Fruit fly (Drosophila melanogaster) whole organism, embryonic: ENCODE measurements around the gene CG11560.

Experiments used
- Atf6 ChIP-seq: fragments of 200-800 bp; sonication (Bioruptor generic); IDR thresholded peaks from 2 replicates; pipeline ENCODE4 v1.3.6; 2022; ENCODE audit warnings: missing biosample characterization, missing genetic modification characterization
- Bgb ChIP-seq: fragments of 200-800 bp; sonication (Bioruptor generic); IDR thresholded peaks from 2 replicates; pipeline ENCODE4 v1.3.6; 2022; ENCODE audit warnings: missing biosample characterization, missing genetic modification characterization; ENCODE audit not compliant: partially characterized antibody
- Blimp-1 ChIP-seq: fragments of 200-800 bp; sonication (Bioruptor generic); optimal IDR thresholded peaks from 3 replicates; lab custom pipeline; 2018; ENCODE audit warnings: missing biosample characterization, missing genetic modification characterization, mild to moderate bottlenecking, moderate library complexity, missing genetic modification reagents
- CG10979 ChIP-seq: fragments of 200-800 bp; sonication (Bioruptor generic); optimal IDR thresholded peaks from 2 replicates; lab custom pipeline; 2018; ENCODE audit warnings: missing biosample characterization, mild to moderate bottlenecking, missing genetic modification characterization, moderate library complexity
- CG11093 ChIP-seq: fragments of 200-800 bp; sonication (Bioruptor generic); IDR thresholded peaks from 3 replicates; pipeline ENCODE4 v1.3.6; 2022; ENCODE audit warnings: missing biosample characterization, missing genetic modification characterization
- CG11398 ChIP-seq: fragments of 200-800 bp; sonication (Bioruptor generic); optimal IDR thresholded peaks from 2 replicates; lab custom pipeline; 2016; ENCODE audit warnings: missing biosample characterization, missing genetic modification characterization
- CG12219 ChIP-seq: fragments of 200-800 bp; sonication (Bioruptor generic); optimal IDR thresholded peaks from 3 replicates; lab custom pipeline; 2018; ENCODE audit warnings: missing biosample characterization, mild to moderate bottlenecking, missing genetic modification characterization
- CG12299 ChIP-seq: fragments of 200-800 bp; sonication (Bioruptor generic); optimal IDR thresholded peaks from 2 replicates; lab custom pipeline; 2018; ENCODE audit warnings: missing biosample characterization, mild to moderate bottlenecking, missing genetic modification characterization
- CG12744 ChIP-seq: fragments of 200-800 bp; sonication (Bioruptor generic); optimal IDR thresholded peaks from 2 replicates; lab custom pipeline; 2016; ENCODE audit warnings: missing biosample characterization, missing genetic modification characterization
- CG13624 ChIP-seq: fragments of 200-800 bp; sonication (Bioruptor generic); optimal IDR thresholded peaks from 2 replicates; lab custom pipeline; 2016; ENCODE audit warnings: missing biosample characterization, missing genetic modification characterization
- CG16815 ChIP-seq: fragments of 200-800 bp; sonication (Bioruptor generic); optimal IDR thresholded peaks from 3 replicates; lab custom pipeline; 2017; ENCODE audit warnings: missing biosample characterization, mild to moderate bottlenecking, missing genetic modification characterization
- CG16863 ChIP-seq: fragments of 200-800 bp; sonication (Bioruptor generic); optimal IDR thresholded peaks from 3 replicates; lab custom pipeline; 2016; ENCODE audit warnings: missing biosample characterization, missing genetic modification characterization
- CG2129 ChIP-seq: fragments of 200-800 bp; sonication (Bioruptor generic); IDR thresholded peaks from 2 replicates; pipeline ENCODE4 v1.3.6; 2022; ENCODE audit warnings: missing biosample characterization, missing genetic modification characterization; ENCODE audit not compliant: partially characterized antibody
- CG2712 ChIP-seq: fragments of 200-800 bp; optimal IDR thresholded peaks from 3 replicates; lab custom pipeline; 2019; ENCODE audit warnings: missing biosample characterization, mild to moderate bottlenecking, missing genetic modification characterization, moderate library complexity
- CG2875 ChIP-seq: fragments of 200-800 bp; sonication (Bioruptor generic); optimal IDR thresholded peaks from 2 replicates; lab custom pipeline; 2017; ENCODE audit warnings: missing biosample characterization, mild to moderate bottlenecking, missing genetic modification characterization, missing genetic modification reagents
- CG2889 ChIP-seq: fragments of 200-800 bp; sonication (Bioruptor generic); IDR thresholded peaks from 3 replicates; pipeline ENCODE4 v1.3.6; 2022; ENCODE audit warnings: missing biosample characterization, missing genetic modification characterization
- CG32532 ChIP-seq: fragments of 200-800 bp; sonication (Bioruptor generic); IDR thresholded peaks from 2 replicates; pipeline ENCODE4 v1.3.6; 2022; ENCODE audit warnings: missing biosample characterization, missing genetic modification characterization
- CG3995 ChIP-seq: fragments of 200-800 bp; sonication (Bioruptor generic); optimal IDR thresholded peaks from 3 replicates; lab custom pipeline; 2016; ENCODE audit warnings: missing biosample characterization, missing genetic modification characterization
- CG4360 ChIP-seq: fragments of 200-800 bp; sonication (Bioruptor generic); IDR thresholded peaks from 2 replicates; pipeline ENCODE4 v1.3.6; 2022; ENCODE audit warnings: missing biosample characterization, missing genetic modification characterization
- CG6765 ChIP-seq: fragments of 200-800 bp; sonication (Bioruptor generic); optimal IDR thresholded peaks from 3 replicates; lab custom pipeline; 2017; ENCODE audit warnings: missing biosample characterization, mild to moderate bottlenecking, missing genetic modification characterization
- CG7745 ChIP-seq: fragments of 200-800 bp; sonication (Bioruptor generic); optimal IDR thresholded peaks from 2 replicates; lab custom pipeline; 2018; ENCODE audit warnings: missing biosample characterization, mild to moderate bottlenecking, missing genetic modification characterization, moderate library complexity
- CG9932 ChIP-seq: fragments of 200-800 bp; sonication (Bioruptor generic); IDR thresholded peaks from 2 replicates; pipeline ENCODE4 v1.3.6; 2022; ENCODE audit warnings: missing biosample characterization, missing genetic modification characterization
- Chrac-16 ChIP-seq: fragments of 200-800 bp; sonication (Bioruptor generic); optimal IDR thresholded peaks from 3 replicates; lab custom pipeline; 2016; ENCODE audit warnings: missing biosample characterization, missing genetic modification characterization
- CkIIα-i1 ChIP-seq: fragments of 200-800 bp; sonication (Bioruptor generic); IDR thresholded peaks from 2 replicates; pipeline ENCODE4 v1.3.6; 2022; ENCODE audit warnings: missing biosample characterization, missing genetic modification characterization
- Dbx ChIP-seq: fragments of 200-800 bp; sonication (Bioruptor generic); IDR thresholded peaks from 3 replicates; pipeline ENCODE4 v1.3.6; 2022; ENCODE audit warnings: missing biosample characterization, missing genetic modification characterization
- Dip2 ChIP-seq: fragments of 200-800 bp; sonication (Bioruptor generic); IDR thresholded peaks from 2 replicates; pipeline ENCODE4 v1.3.6; 2022; ENCODE audit warnings: missing biosample characterization, missing genetic modification characterization
- Dref ChIP-seq: fragments of 200-800 bp; sonication (Bioruptor generic); IDR thresholded peaks from 2 replicates; pipeline ENCODE4 v1.3.6; 2022; ENCODE audit warnings: missing biosample characterization, missing genetic modification characterization
- Fer2 ChIP-seq: fragments of 200-800 bp; sonication (Bioruptor generic); optimal IDR thresholded peaks from 2 replicates; lab custom pipeline; 2018; ENCODE audit warnings: missing biosample characterization, mild to moderate bottlenecking, missing genetic modification characterization, moderate library complexity
- GATAe ChIP-seq: fragments of 200-800 bp; sonication (Bioruptor generic); conservative IDR thresholded peaks from 2 replicates; pipeline ENCODE4 v1.3.6; 2022; ENCODE audit warnings: missing biosample characterization, missing genetic modification characterization
- HHEX ChIP-seq: fragments of 200-800 bp; sonication (Bioruptor generic); optimal IDR thresholded peaks from 3 replicates; lab custom pipeline; 2017; ENCODE audit warnings: missing biosample characterization, mild to moderate bottlenecking, missing genetic modification characterization, missing genetic modification reagents
- Med ChIP-seq: fragments of 200-800 bp; sonication (Bioruptor generic); peaks from one replicate; lab custom pipeline; 2016; ENCODE audit warnings: missing biosample characterization, missing genetic modification characterization, mild to moderate bottlenecking, inconsistent platforms, moderate library complexity
- Nf-YC ChIP-seq: fragments of 200-800 bp; optimal IDR thresholded peaks from 3 replicates; lab custom pipeline; 2019; ENCODE audit warnings: missing biosample characterization, mild to moderate bottlenecking, missing genetic modification characterization, moderate library complexity
- Pdp1 ChIP-seq, 2 experiments: fragments of 200-800 bp; sonication (Bioruptor generic); optimal IDR thresholded peaks; 3 replicates each; lab custom pipeline; 2016; ENCODE audit warnings: missing biosample characterization in 2 of 2, missing genetic modification characterization in 2 of 2, mild to moderate bottlenecking in 1 of 2, moderate library complexity in 1 of 2
- Poxn ChIP-seq: fragments of 200-800 bp; sonication (Bioruptor generic); IDR thresholded peaks from 2 replicates; pipeline ENCODE4 v1.3.6; 2022; ENCODE audit warnings: missing biosample characterization, missing genetic modification characterization
- Sox100B ChIP-seq: fragments of 200-800 bp; sonication (Bioruptor generic); optimal IDR thresholded peaks from 3 replicates; lab custom pipeline; 2018; ENCODE audit warnings: missing biosample characterization, mild to moderate bottlenecking, missing genetic modification characterization
- caup ChIP-seq: fragments of 200-800 bp; sonication (Bioruptor generic); optimal IDR thresholded peaks from 3 replicates; lab custom pipeline; 2017; ENCODE audit warnings: missing biosample characterization, mild to moderate bottlenecking, missing genetic modification characterization, moderate library complexity; ENCODE audit not compliant: severe bottlenecking
- chinmo ChIP-seq: fragments of 200-800 bp; sonication (Bioruptor generic); IDR thresholded peaks from 4 replicates; pipeline ENCODE4 v1.3.6; 2022; ENCODE audit warnings: missing biosample characterization, missing genetic modification characterization; ENCODE audit not compliant: partially characterized antibody
- ci ChIP-seq: fragments of 200-800 bp; sonication (Bioruptor generic); IDR thresholded peaks from 3 replicates; pipeline ENCODE4 v1.3.6; 2022; ENCODE audit warnings: missing biosample characterization, missing genetic modification characterization
- crp ChIP-seq, 2 experiments: fragments of 200-800 bp; sonication (Bioruptor generic); optimal IDR thresholded peaks; 2 replicates in 1 of 2; 3 replicates in 1 of 2; lab custom pipeline; 2017; ENCODE audit warnings: missing biosample characterization in 2 of 2, missing genetic modification characterization in 2 of 2, mild to moderate bottlenecking in 1 of 2, moderate library complexity in 1 of 2
- dmrt11E ChIP-seq: fragments of 200-800 bp; sonication (Bioruptor generic); optimal IDR thresholded peaks from 3 replicates; lab custom pipeline; 2018; ENCODE audit warnings: missing biosample characterization, mild to moderate bottlenecking, missing genetic modification characterization, moderate library complexity
- dmrt99B ChIP-seq: fragments of 200-800 bp; sonication (Bioruptor generic); optimal IDR thresholded peaks from 2 replicates; lab custom pipeline; 2018; ENCODE audit warnings: missing biosample characterization, mild to moderate bottlenecking, missing genetic modification characterization, moderate library complexity
- jumu ChIP-seq: fragments of 200-800 bp; sonication (Bioruptor generic); optimal IDR thresholded peaks from 3 replicates; lab custom pipeline; 2016; ENCODE audit warnings: missing biosample characterization, missing genetic modification characterization
- nau ChIP-seq: fragments of 200-800 bp; sonication (Bioruptor generic); optimal IDR thresholded peaks from 3 replicates; lab custom pipeline; 2017; ENCODE audit warnings: missing biosample characterization, mild to moderate bottlenecking, missing genetic modification characterization, missing genetic modification reagents
- nmo ChIP-seq: fragments of 200-800 bp; sonication (Bioruptor generic); optimal IDR thresholded peaks from 2 replicates; lab custom pipeline; 2018; ENCODE audit warnings: missing biosample characterization, mild to moderate bottlenecking, missing genetic modification characterization, moderate library complexity
- pan ChIP-seq, 4 experiments: fragments of >200 bp in 3 of 4; fragments of 200-800 bp in 1 of 4; sonication (Bioruptor generic) in 1 of 4; optimal IDR thresholded peaks in 3 of 4; IDR thresholded peaks in 1 of 4; 2 replicates each; pipeline versions ENCODE4 v1.3.6 to Lab custom; 2017 to 2022; ENCODE audit warnings: missing biosample characterization in 2 of 4, missing genetic modification characterization in 2 of 4, mixed read lengths in 1 of 4
- so ChIP-seq: fragments of 200-800 bp; sonication (Bioruptor generic); IDR thresholded peaks from 3 replicates; pipeline ENCODE4 v1.3.6; 2022; ENCODE audit warnings: missing biosample characterization, missing genetic modification characterization
- trh ChIP-seq: fragments of 200-800 bp; sonication (Bioruptor generic); optimal IDR thresholded peaks from 2 replicates; lab custom pipeline; 2016; ENCODE audit warnings: missing biosample characterization, missing genetic modification characterization

The CG11560 gene

DNA sequence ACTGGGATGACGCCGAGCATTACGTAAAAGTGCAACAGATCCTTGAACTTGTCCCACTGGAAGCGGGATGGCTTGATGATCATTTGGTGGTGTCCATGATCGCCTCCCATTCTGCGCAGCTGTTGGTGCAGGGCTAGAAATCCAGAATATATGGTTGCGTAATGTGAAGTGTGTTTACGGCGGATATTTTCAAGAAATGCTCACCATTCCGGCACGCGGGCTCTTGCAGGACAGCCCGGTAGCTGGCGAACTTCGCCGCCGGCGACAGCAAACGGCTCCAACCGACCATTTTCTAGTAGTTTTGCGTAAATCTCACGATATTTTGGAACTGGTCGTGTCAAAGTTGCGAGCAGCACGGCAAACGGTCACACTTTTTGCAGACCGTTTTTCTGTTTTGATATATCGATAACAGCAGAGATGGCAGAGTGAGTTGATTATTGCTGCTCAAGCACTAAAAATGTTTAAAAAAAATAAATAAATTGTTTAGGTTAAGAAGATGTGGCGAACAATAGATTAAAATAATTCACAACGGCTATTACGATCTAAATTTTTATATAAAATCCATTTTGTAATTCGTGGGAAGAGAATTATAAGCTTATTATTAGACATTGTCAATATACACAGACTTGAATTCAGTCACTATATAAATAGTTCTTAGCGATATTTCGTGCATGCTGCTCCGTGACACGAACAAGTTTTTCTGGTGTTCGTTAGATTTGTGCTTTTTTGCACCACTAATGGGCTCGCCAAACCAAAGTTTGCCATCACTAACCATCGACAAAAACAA is 18.5 kb downstream of the CG11560 start, which contains the start of the genes ND-SGDH and RhoGAP68F (continued):
- peak; percentile 50; the same call in 1 of the 3 replicates for TF ChIP-seq so
- TF ChIP-seq Poxn (GFP tag; lab: Robert Waterston, UW) = peak; percentile 64; the same call in 1 of the 2 replicates
- peak; percentile 89 for TF ChIP-seq nmo (GFP tag; lab: Kevin White, UChicago)
- peak; percentile 71 for TF ChIP-seq Nf-YC
- peak; percentile 73 for TF ChIP-seq CG16815 (GFP tag; lab: Kevin White, UChicago)
- TF ChIP-seq Sox100B (GFP tag; lab: Kevin White, UChicago) = peak; percentile 72
- TF ChIP-seq chinmo (GFP tag; lab: Robert Waterston, UW) = peak; percentile 88; the same call in 3 of the 4 replicates
- no peak for TF ChIP-seq CG7745 (tag; lab: Kevin White, UChicago)
- TF ChIP-seq Bgb (GFP tag; lab: Robert Waterston, UW) = peak; percentile 90
- peak; percentile 37; the same call in 1 of the 2 replicates for TF ChIP-seq Atf6 (GFP tag; lab: Robert Waterston, UW)
- TF ChIP-seq Fer2 = peak; percentile 69
- TF ChIP-seq ci (GFP tag; lab: Robert Waterston, UW) = 0 out of 3 replicates have a peak, but pooled peaks have one; percentile 41
- peak; percentile 20 for TF ChIP-seq CG12744
- TF ChIP-seq CG6765 = no peak
- TF ChIP-seq pan (optimal IDR thresholded peaks at IDR 0.05; lab: Kevin White, UChicago) = no peak
- TF ChIP-seq pan (GFP tag; optimal IDR thresholded peaks at IDR 0.05 in 1 of 2, IDR thresholded peaks at IDR 0.05 in 1 of 2) = peak in 1 of 2 experiments; percentile 51
- TF ChIP-seq Dref (GFP tag; lab: Robert Waterston, UW) = peak; percentile 64
- TF ChIP-seq Pdp1 (GFP tag; optimal IDR thresholded peaks at IDR 0.05; lab: Kevin White, UChicago) = peak; percentile 70 to 97
- TF ChIP-seq Dip2 (GFP tag; lab: Robert Waterston, UW) = no peak
- TF ChIP-seq CG2875 (GFP tag; lab: Kevin White, UChicago) = no peak
- peak; percentile 67 for TF ChIP-seq jumu (GFP tag; lab: Kevin White, UChicago)
- peak; percentile 91 for TF ChIP-seq CG3995
- peak in 1 of 2 experiments; percentile 40 for TF ChIP-seq crp (GFP tag; optimal IDR thresholded peaks at IDR 0.05; lab: Kevin White, UChicago)
- peak; percentile 54; the same call in 1 of the 3 replicates for TF ChIP-seq CG11093 (GFP tag; lab: Robert Waterston, UW)
- TF ChIP-seq CG11398 = peak; percentile 42
- peak; percentile 84 for TF ChIP-seq CG2712 (tag; lab: Kevin White, UChicago)
- peak; percentile 83 for TF ChIP-seq Dbx (GFP tag; lab: Robert Waterston, UW)
- TF ChIP-seq nau (GFP tag; lab: Kevin White, UChicago) = no peak
- peak; percentile 51 for TF ChIP-seq caup (GFP tag; lab: Kevin White, UChicago)
- peak; percentile 76 for TF ChIP-seq Chrac-16 (GFP tag; lab: Kevin White, UChicago)
- TF ChIP-seq HHEX (GFP tag; lab: Kevin White, UChicago) = peak; percentile 46
- 0 out of 2 replicates have a peak, but pooled peaks have one; percentile 76 for TF ChIP-seq CG32532 (GFP tag; lab: Robert Waterston, UW)
- TF ChIP-seq CG2889 (GFP tag; lab: Robert Waterston, UW) = no peak
- TF ChIP-seq CG10979 (tag; lab: Kevin White, UChicago) = peak; percentile 56
- peak; percentile 91 for TF ChIP-seq CG9932 (GFP tag; lab: Robert Waterston, UW)
- TF ChIP-seq CG16863 (GFP tag; lab: Kevin White, UChicago) = peak; percentile 58
- TF ChIP-seq dmrt99B (tag; lab: Kevin White, UChicago) = peak; percentile 67
- peak; percentile 84 for TF ChIP-seq CG2129 (GFP tag; lab: Robert Waterston, UW)
- TF ChIP-seq CkIIα-i1 = no peak
- no peak for TF ChIP-seq CG12299
- TF ChIP-seq trh (GFP tag; lab: Kevin White, UChicago) = peak; percentile 44
- peak; percentile 69 for TF ChIP-seq CG13624
- peak; percentile 56 for TF ChIP-seq Blimp-1 (GFP tag; lab: Kevin White, UChicago)
- TF ChIP-seq CG4360 (GFP tag; lab: Robert Waterston, UW) = no peak
- TF ChIP-seq CG12219 (GFP tag; lab: Kevin White, UChicago) = no peak
- no peak for TF ChIP-seq GATAe (GFP tag; lab: Robert Waterston, UW)
- peak; percentile 70 for TF ChIP-seq dmrt11E (tag; lab: Kevin White, UChicago)
- peak; percentile 78 for TF ChIP-seq Med (GFP tag; lab: Kevin White, UChicago)
